Worm (Caenorhabditis elegans) whole organism, mixed stage, embryonic: ENCODE results near the gene rpl-20.

Experiments
- bed-3 ChIP-seq: fragments of 200-800 bp; sonication (Bioruptor generic); optimal IDR thresholded peaks from 3 replicates; lab custom pipeline; 2018; ENCODE audit warnings: mild to moderate bottlenecking, missing genetic modification characterization, moderate library complexity, missing compliant biosample characterization
- ceh-43 ChIP-seq: fragments of 200-800 bp; sonication (Bioruptor generic); optimal IDR thresholded peaks from 2 replicates; lab custom pipeline; 2018; ENCODE audit warnings: mild to moderate bottlenecking, missing genetic modification characterization, moderate library complexity, missing compliant biosample characterization
- drap-1 ChIP-seq: fragments of 200-800 bp; sonication (Bioruptor generic); optimal IDR thresholded peaks from 3 replicates; lab custom pipeline; 2018; ENCODE audit warnings: mild to moderate bottlenecking, missing genetic modification characterization, missing compliant biosample characterization
- elt-3 ChIP-seq: fragments of 150-350 bp; optimal IDR thresholded peaks from 2 replicates; lab custom pipeline; 2014; ENCODE audit warnings: missing biosample characterization, missing genetic modification characterization
- flh-1 ChIP-seq: fragments of 200-800 bp; sonication (Bioruptor generic); optimal IDR thresholded peaks from 2 replicates; lab custom pipeline; 2018; ENCODE audit warnings: mild to moderate bottlenecking, missing genetic modification characterization, moderate library complexity, missing compliant biosample characterization
- ham-2 ChIP-seq: fragments of 200-800 bp; sonication (Bioruptor generic); optimal IDR thresholded peaks from 2 replicates; lab custom pipeline; 2018; ENCODE audit warnings: mild to moderate bottlenecking, missing genetic modification characterization, missing compliant biosample characterization
- lin-13 ChIP-seq: fragments of 150-350 bp; optimal IDR thresholded peaks from 2 replicates; lab custom pipeline; 2014; ENCODE audit warnings: missing biosample characterization, missing genetic modification characterization
- nhr-12 ChIP-seq: fragments of 150-350 bp; optimal IDR thresholded peaks from 2 replicates; lab custom pipeline; 2014; ENCODE audit warnings: missing biosample characterization, missing genetic modification characterization
- nhr-2 ChIP-seq: fragments of 150-350 bp; optimal IDR thresholded peaks from 2 replicates; lab custom pipeline; 2014; ENCODE audit warnings: missing biosample characterization, missing genetic modification characterization
- nhr-76 ChIP-seq: sonication (generic microtip); optimal IDR thresholded peaks from 2 replicates; lab custom pipeline; 2017; ENCODE audit warnings: missing biosample characterization, missing genetic modification characterization
- unc-39 ChIP-seq: fragments of 150-350 bp; optimal IDR thresholded peaks from 2 replicates; lab custom pipeline; 2014; ENCODE audit warnings: missing biosample characterization, missing genetic modification characterization

The rpl-20 gene

DNA sequence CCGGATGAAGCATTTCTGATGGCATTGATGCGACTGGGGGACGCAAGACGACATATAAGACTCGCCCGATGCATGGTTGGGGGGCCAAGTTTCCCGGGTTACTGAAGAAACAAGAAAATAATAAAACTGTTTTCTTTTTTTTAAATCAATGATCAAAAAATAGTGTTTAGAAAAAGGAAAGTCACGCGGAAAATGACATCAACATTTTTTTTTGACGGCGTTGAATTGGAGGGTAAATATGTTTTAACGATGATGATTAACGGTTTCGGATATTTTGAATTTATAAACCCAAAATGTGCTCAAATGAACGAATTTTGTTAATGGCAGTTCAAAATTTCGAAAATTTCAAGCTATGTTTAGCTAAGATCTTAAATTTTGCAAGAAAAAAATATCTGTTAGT is 45.7 kb downstream of the rpl-20 start, which contains the start of gene ogdh-1:
Gene ogdh-1 (minus strand): TSS at position 101 of the 400 bp plus-strand sequence.
- no peak for TF ChIP-seq ham-2
- no peak for TF ChIP-seq lin-13 (tag; lab: Kevin White, UChicago)
- TF ChIP-seq nhr-12 (tag; lab: Kevin White, UChicago): no peak
- TF ChIP-seq bed-3 (GFP tag; lab: Kevin White, UChicago): no peak
- TF ChIP-seq nhr-76 (tag; lab: Kevin White, UChicago): no peak
- no peak for TF ChIP-seq flh-1
- no peak for TF ChIP-seq unc-39 (tag; lab: Kevin White, UChicago)
- TF ChIP-seq ceh-43: no peak
- TF ChIP-seq drap-1 (GFP tag; lab: Kevin White, UChicago): no peak
- no peak for TF ChIP-seq elt-3 (tag; lab: Kevin White, UChicago)
- no peak for TF ChIP-seq nhr-2
